Fruit fly (Drosophila melanogaster): Measurements from ENCODE around the gene crq.
A peak's percentile ranks its signal among the peaks of the same experiment; 100 is the strongest.

Gene crq

dm6 chr2L:471021-471479 lies 18.2 kb upstream of the crq start (continued):
- peak; percentile 65 for TF ChIP-seq CG6276 (GFP tag; optimal IDR thresholded peaks at IDR 0.05)
- peak; percentile 65 for TF ChIP-seq acj6 (GFP tag; optimal IDR thresholded peaks at IDR 0.05)
- TF ChIP-seq CG32006 (GFP tag; optimal IDR thresholded peaks at IDR 0.05): peak; percentile 66
- TF ChIP-seq CG9139 (GFP tag; optimal IDR thresholded peaks at IDR 0.05): peak; percentile 2
- peak; percentile 81; the same call in 2 of the 3 replicates for TF ChIP-seq CG6163 (GFP tag; IDR thresholded peaks at IDR 0.05)

- TF ChIP-seq CG10669 (GFP tag; optimal IDR thresholded peaks at IDR 0.05): no peak
- TF ChIP-seq cyc (GFP tag; optimal IDR thresholded peaks at IDR 0.05): peak; percentile 21
- TF ChIP-seq Hr4 (GFP tag; optimal IDR thresholded peaks at IDR 0.05): peak; percentile 74
- peak in 1 of 2 experiments; percentile 40 for TF ChIP-seq ss (GFP tag; optimal IDR thresholded peaks at IDR 0.05)
- TF ChIP-seq pdm3 (GFP tag; optimal IDR thresholded peaks at IDR 0.05): peak; percentile 58
- TF ChIP-seq CG6792 (GFP tag; optimal IDR thresholded peaks at IDR 0.05): peak; percentile 34
- peak; percentile 69 for TF ChIP-seq CG31627 (GFP tag; optimal IDR thresholded peaks at IDR 0.05)
- peak; percentile 32 for TF ChIP-seq Smox (GFP tag; optimal IDR thresholded peaks at IDR 0.05)
- TF ChIP-seq Eip93F (GFP tag; optimal IDR thresholded peaks at IDR 0.05): no peak
- no peak; the same call in 1 of the 2 replicates for TF ChIP-seq CG15336 (GFP tag; IDR thresholded peaks at IDR 0.05)
- peak; percentile 64 for TF ChIP-seq Sox14 (GFP tag; optimal IDR thresholded peaks at IDR 0.05)
- peak; percentile 54 for TF ChIP-seq Ets21C (GFP tag; optimal IDR thresholded peaks at IDR 0.05)
- TF ChIP-seq Eip75B (GFP tag; optimal IDR thresholded peaks at IDR 0.05): peak; percentile 23
- TF ChIP-seq CG34406 (GFP tag; optimal IDR thresholded peaks at IDR 0.05): peak; percentile 52
- TF ChIP-seq CG6276 (GFP tag; optimal IDR thresholded peaks at IDR 0.05): peak; percentile 76
- TF ChIP-seq acj6 (GFP tag; optimal IDR thresholded peaks at IDR 0.05): peak; percentile 41
- TF ChIP-seq CG11294 (GFP tag; IDR thresholded peaks at IDR 0.05): peak; percentile 57; the same call in 1 of the 2 replicates
- no peak for TF ChIP-seq CG6854 (GFP tag; optimal IDR thresholded peaks at IDR 0.05)
- TF ChIP-seq CG8119 (GFP tag; IDR thresholded peaks at IDR 0.05): peak; percentile 59; the same call in 2 of the 3 replicates
- peak; percentile 11 for TF ChIP-seq CG3032 (tag; optimal IDR thresholded peaks at IDR 0.05)
- peak; percentile 68 for TF ChIP-seq CG6808 (GFP tag; optimal IDR thresholded peaks at IDR 0.05)
- TF ChIP-seq Lpt (GFP tag; optimal IDR thresholded peaks at IDR 0.05): peak; percentile 18
- TF ChIP-seq fkh (GFP tag; optimal IDR thresholded peaks at IDR 0.05): peak; percentile 80
- TF ChIP-seq CG1621 (tag; optimal IDR thresholded peaks at IDR 0.05): no peak
- TF ChIP-seq CG3919 (GFP tag; optimal IDR thresholded peaks at IDR 0.05): no peak
- no peak for TF ChIP-seq Ets96B (tag; optimal IDR thresholded peaks at IDR 0.05)
- peak; percentile 76 for TF ChIP-seq Eip78C (GFP tag)
- no peak for TF ChIP-seq Hr38 (GFP tag; optimal IDR thresholded peaks at IDR 0.05)
- TF ChIP-seq CG9139 (GFP tag; optimal IDR thresholded peaks at IDR 0.05): peak; percentile 1
- no peak for TF ChIP-seq CG10631 (GFP tag; optimal IDR thresholded peaks at IDR 0.05)
- no peak for TF ChIP-seq Blimp-1 (GFP tag; optimal IDR thresholded peaks at IDR 0.05)
- peak; percentile 78 for TF ChIP-seq CG32006 (GFP tag; optimal IDR thresholded peaks at IDR 0.05)
- peak; percentile 15 for TF ChIP-seq Sox15 (GFP tag; optimal IDR thresholded peaks at IDR 0.05)
- peak; percentile 60 for TF ChIP-seq net (GFP tag; optimal IDR thresholded peaks at IDR 0.05)
- TF ChIP-seq lz (GFP tag; optimal IDR thresholded peaks at IDR 0.05): peak; percentile 63
- TF ChIP-seq CG4318 (GFP tag; optimal IDR thresholded peaks at IDR 0.05): peak; percentile 51
- peak; percentile 82 for TF ChIP-seq eg (GFP tag; IDR thresholded peaks at IDR 0.05)
- peak; percentile 32 for TF ChIP-seq CG11902 (GFP tag; optimal IDR thresholded peaks at IDR 0.05)
- peak; percentile 5 for TF ChIP-seq spab (GFP tag; optimal IDR thresholded peaks at IDR 0.05)
- peak; percentile 68 for TF ChIP-seq OdsH (GFP tag; optimal IDR thresholded peaks at IDR 0.05)
- TF ChIP-seq vri (GFP tag; optimal IDR thresholded peaks at IDR 0.05): peak; percentile 85
- TF ChIP-seq dac (GFP tag; optimal IDR thresholded peaks at IDR 0.05): peak; percentile 13
- peak; percentile 57 for TF ChIP-seq Sox102F (GFP tag; optimal IDR thresholded peaks at IDR 0.05)
- no peak for TF ChIP-seq CG16779 (tag; optimal IDR thresholded peaks at IDR 0.05)
- TF ChIP-seq dsx (GFP tag; optimal IDR thresholded peaks at IDR 0.05; ENCODE audit: poor library complexity, severe bottlenecking): no peak
- TF ChIP-seq CG11762 (GFP tag; optimal IDR thresholded peaks at IDR 0.05; ENCODE audit: insufficient read depth): peak; percentile 44
- TF ChIP-seq esn (GFP tag; optimal IDR thresholded peaks at IDR 0.05): peak; percentile 52
These were observed 17.6 kb upstream of the crq start for dm6 chr2L:470336-470934.

All from whole organism, prepupa.